Fruit fly (Drosophila melanogaster): Measurements from ENCODE around the gene PVRAP.

PVRAP gene

dm6 chr3L:6074975-6075692 lies 78.1 kb downstream of the PVRAP start, which contains the start of the genes CG13295 and CG6610:
CG13295 (minus strand) TSS chr3L:6075245.
CG6610 (plus strand) TSS chr3L:6075536.
- TF ChIP-seq ase (GFP tag; IDR thresholded peaks at IDR 0.05) (no peak), CG12659 (GFP tag; optimal IDR thresholded peaks at IDR 0.05) (peak; percentile 61), shn (GFP tag; optimal IDR thresholded peaks at IDR 0.05) (peak; percentile 19), CG8388 (GFP tag; optimal IDR thresholded peaks at IDR 0.05) (peak; percentile 7), CG12391 (tag; optimal IDR thresholded peaks at IDR 0.05) (peak; percentile 71), CG11723 (GFP tag; optimal IDR thresholded peaks at IDR 0.05) (peak; percentile 21), hkb (optimal IDR thresholded peaks at IDR 0.05) (peak; percentile 44), hkb (GFP tag; IDR thresholded peaks at IDR 0.05) (peak; percentile 23; the same call in 1 of the 2 replicates), CG2120 (GFP tag; optimal IDR thresholded peaks at IDR 0.05) (peak; percentile 76), yki (optimal IDR thresholded peaks at IDR 0.05) (no peak), D19A (tag; optimal IDR thresholded peaks at IDR 0.05) (peak; percentile 42), oc (tag; optimal IDR thresholded peaks at IDR 0.05) (no peak), CG6254 (GFP tag; optimal IDR thresholded peaks at IDR 0.05) (no peak), lab (GFP tag; optimal IDR thresholded peaks at IDR 0.05) (peak; percentile 61), Usf (GFP tag; optimal IDR thresholded peaks at IDR 0.05) (peak; percentile 31), Xrp1 (GFP tag; IDR thresholded peaks at IDR 0.05) (peak; percentile 70), CG1233 (GFP tag; optimal IDR thresholded peaks at IDR 0.05) (peak; percentile 51), Trl (optimal IDR thresholded peaks at IDR 0.05) (no peak), Trl (GFP tag; optimal IDR thresholded peaks at IDR 0.05) (peak; percentile 30), CG7839 (tag; optimal IDR thresholded peaks at IDR 0.05) (peak; percentile 62), CG8924 (tag; optimal IDR thresholded peaks at IDR 0.05) (peak; percentile 78), Gsc (GFP tag; IDR thresholded peaks at IDR 0.05) (no peak), CG7372 (GFP tag; IDR thresholded peaks at IDR 0.05) (peak; percentile 58; the same call in 1 of the 2 replicates), Meics (GFP tag; optimal IDR thresholded peaks at IDR 0.05) (peak; percentile 52), eve (GFP tag; optimal IDR thresholded peaks at IDR 0.05) (no peak), unpg (GFP tag; optimal IDR thresholded peaks at IDR 0.05) (peak; percentile 52), CG17361 (GFP tag; IDR thresholded peaks at IDR 0.05) (peak; percentile 72; the same call in 2 of the 3 replicates), CG31441 (GFP tag; IDR thresholded peaks at IDR 0.05) (peak; percentile 60; the same call in 1 of the 2 replicates), pnt (GFP tag; optimal IDR thresholded peaks at IDR 0.05) (peak; percentile 7), Fer3 (tag; optimal IDR thresholded peaks at IDR 0.05) (peak; percentile 66), pum (GFP tag; optimal IDR thresholded peaks at IDR 0.05) (peak; percentile 40), mam (GFP tag; optimal IDR thresholded peaks at IDR 0.05) (peak; percentile 67), Fer2 (tag; optimal IDR thresholded peaks at IDR 0.05) (peak; percentile 65), exex (tag; optimal IDR thresholded peaks at IDR 0.05) (peak; percentile 31), bsh (GFP tag; optimal IDR thresholded peaks at IDR 0.05) (peak in 1 of 2 experiments; percentile 39), amos (GFP tag; IDR thresholded peaks at IDR 0.05; ENCODE audit: partially characterized antibody) (0 out of 2 replicates have a peak, but pooled peaks have one; percentile 23), sd (tag; optimal IDR thresholded peaks at IDR 0.05) (peak; percentile 92), stwl (tag; optimal IDR thresholded peaks at IDR 0.05) (peak; percentile 58), pzg (GFP tag; optimal IDR thresholded peaks at IDR 0.05) (peak; percentile 39), CG14710 (tag; optimal IDR thresholded peaks at IDR 0.05) (peak; percentile 67), CG6689 (GFP tag; IDR thresholded peaks at IDR 0.05) (no peak; the same call in none of the 2 replicates), da (GFP tag; optimal IDR thresholded peaks at IDR 0.05) (no peak), CG1647 (GFP tag; optimal IDR thresholded peaks at IDR 0.05) (peak; percentile 3), CG17802 (tag; optimal IDR thresholded peaks at IDR 0.05) (no peak), Blimp-1 (GFP tag; optimal IDR thresholded peaks at IDR 0.05) (no peak), CG13775 (GFP tag; optimal IDR thresholded peaks at IDR 0.05) (peak; percentile 66), CG30020 (tag; optimal IDR thresholded peaks at IDR 0.05) (peak; percentile 54), CG11695 (GFP tag; IDR thresholded peaks at IDR 0.05) (0 out of 3 replicates have a peak, but pooled peaks have one; percentile 40), Ssrp (tag; optimal IDR thresholded peaks at IDR 0.05) (peak; percentile 38)

All from whole organism, embryonic.